Fruit fly (Drosophila melanogaster): ENCODE data around the gene Fntb.

Gene Fntb

DNA sequence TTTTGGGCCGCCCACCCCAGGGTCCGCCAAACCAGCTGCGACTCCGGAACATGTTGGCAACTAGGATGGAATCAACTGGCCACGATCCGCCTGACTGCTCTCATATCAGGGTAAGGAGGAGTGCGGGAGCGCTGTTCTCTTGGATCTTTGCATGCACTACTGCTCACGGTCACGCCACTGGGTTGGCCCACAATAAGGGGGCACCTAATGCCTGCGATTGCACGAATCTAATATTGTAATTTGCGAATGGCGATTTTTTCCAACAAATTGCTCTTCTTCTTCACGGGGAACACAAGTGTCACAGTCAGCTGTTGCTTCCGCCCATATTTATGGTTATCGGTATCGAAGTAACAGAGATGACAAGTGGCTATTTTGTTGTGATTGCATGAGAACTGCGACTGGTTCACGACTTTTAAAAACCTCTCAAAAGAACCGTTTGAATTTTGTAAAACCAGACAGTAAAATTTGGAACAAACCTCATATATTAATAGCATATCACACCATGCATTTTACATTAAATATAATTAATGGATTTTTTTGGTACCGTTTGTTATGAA lies 8.6 kb downstream of the Fntb start, which contains the start of gene ema (continued):
- no peak for TF ChIP-seq z (GFP tag; IDR thresholded peaks at IDR 0.05)
- no peak for TF ChIP-seq pnt (GFP tag; optimal IDR thresholded peaks at IDR 0.05)
- TF ChIP-seq zfh1 (GFP tag; IDR thresholded peaks at IDR 0.05): no peak
- no peak for TF ChIP-seq Doc3 (GFP tag; IDR thresholded peaks at IDR 0.05; ENCODE audit: partially characterized antibody)
- peak; percentile 64 for TF ChIP-seq Myb (GFP tag; optimal IDR thresholded peaks at IDR 0.05)
- TF ChIP-seq CG1647 (GFP tag; optimal IDR thresholded peaks at IDR 0.05): no peak
- TF ChIP-seq chinmo (GFP tag; IDR thresholded peaks at IDR 0.05; ENCODE audit: partially characterized antibody): no peak
- no peak for TF ChIP-seq CG6813 (GFP tag; optimal IDR thresholded peaks at IDR 0.05)
- no peak for TF ChIP-seq CG4854 (GFP tag; optimal IDR thresholded peaks at IDR 0.05)
- TF ChIP-seq bsh (GFP tag; optimal IDR thresholded peaks at IDR 0.05): no peak
- no peak for TF ChIP-seq p53 (GFP tag; optimal IDR thresholded peaks at IDR 0.05)
- no peak for TF ChIP-seq ewg (GFP tag; optimal IDR thresholded peaks at IDR 0.05)
- TF ChIP-seq nerfin-1 (tag; optimal IDR thresholded peaks at IDR 0.05): peak; percentile 4
- TF ChIP-seq CG2202 (tag; optimal IDR thresholded peaks at IDR 0.05): no peak
- peak; percentile 81 for TF ChIP-seq sens (GFP tag)
- no peak for TF ChIP-seq CG13894 (tag; optimal IDR thresholded peaks at IDR 0.05)
- TF ChIP-seq Kr (GFP tag; optimal IDR thresholded peaks at IDR 0.05): no peak
- TF ChIP-seq dati (GFP tag; IDR thresholded peaks at IDR 0.05): no peak
- no peak for TF ChIP-seq CG15696 (tag; optimal IDR thresholded peaks at IDR 0.05)
- TF ChIP-seq CG1792 (GFP tag; optimal IDR thresholded peaks at IDR 0.05): no peak
- no peak for TF ChIP-seq cad (GFP tag; optimal IDR thresholded peaks at IDR 0.05)
- TF ChIP-seq CG2120 (GFP tag; optimal IDR thresholded peaks at IDR 0.05): peak; percentile 62
- TF ChIP-seq Chrac-16 (GFP tag; optimal IDR thresholded peaks at IDR 0.05): peak; percentile 22
- TF ChIP-seq CG6175 (GFP tag; IDR thresholded peaks at IDR 0.05): no peak
- no peak for TF ChIP-seq HLH54F (GFP tag; optimal IDR thresholded peaks at IDR 0.05)
- TF ChIP-seq ssp (GFP tag; IDR thresholded peaks at IDR 0.05): no peak
- no peak for TF ChIP-seq run (tag; optimal IDR thresholded peaks at IDR 0.05)
- peak; percentile 59 for TF ChIP-seq CG9932 (GFP tag; IDR thresholded peaks at IDR 0.05)
- TF ChIP-seq Dfd (GFP tag; optimal IDR thresholded peaks at IDR 0.05): no peak
- no peak for TF ChIP-seq CG31388 (GFP tag; optimal IDR thresholded peaks at IDR 0.05)
- no peak for TF ChIP-seq Drgx (GFP tag; IDR thresholded peaks at IDR 0.05)
- no peak; the same call in 1 of the 2 replicates for TF ChIP-seq tna (GFP tag; IDR thresholded peaks at IDR 0.05; ENCODE audit: partially characterized antibody)
- no peak for TF ChIP-seq fd102C (GFP tag; optimal IDR thresholded peaks at IDR 0.05)
- no peak for TF ChIP-seq CG9727 (GFP tag; optimal IDR thresholded peaks at IDR 0.05)
- TF ChIP-seq CG7271 (tag; optimal IDR thresholded peaks at IDR 0.05): no peak
- TF ChIP-seq CG10274 (GFP tag; optimal IDR thresholded peaks at IDR 0.05): no peak
- no peak for TF ChIP-seq gro (GFP tag; optimal IDR thresholded peaks at IDR 0.05)
- TF ChIP-seq Deaf1 (tag; optimal IDR thresholded peaks at IDR 0.05): no peak
- TF ChIP-seq br (optimal IDR thresholded peaks at IDR 0.05): no peak
- peak; percentile 39; the same call in 1 of the 3 replicates for TF ChIP-seq Opbp (GFP tag; IDR thresholded peaks at IDR 0.05; ENCODE audit: partially characterized antibody)
- 0 out of 2 replicates have a peak, but pooled peaks have one; percentile 10 for TF ChIP-seq CG2129 (GFP tag; IDR thresholded peaks at IDR 0.05; ENCODE audit: partially characterized antibody)
- no peak for TF ChIP-seq CG12104 (GFP tag; optimal IDR thresholded peaks at IDR 0.05)
- TF ChIP-seq CG17612 (GFP tag; IDR thresholded peaks at IDR 0.05): no peak
- TF ChIP-seq Dbx (GFP tag; IDR thresholded peaks at IDR 0.05): 0 out of 3 replicates have a peak, but pooled peaks have one; percentile 38
- TF ChIP-seq CG10431 (GFP tag; optimal IDR thresholded peaks at IDR 0.05): peak; percentile 51
- 0 out of 2 replicates have a peak, but pooled peaks have one; percentile 40 for TF ChIP-seq vvl (GFP tag; IDR thresholded peaks at IDR 0.05)
- peak; percentile 23 for TF ChIP-seq CHES-1-like (GFP tag; optimal IDR thresholded peaks at IDR 0.05)
- TF ChIP-seq crp (GFP tag; optimal IDR thresholded peaks at IDR 0.05): peak; percentile 54 to 95
- no peak for TF ChIP-seq sc (optimal IDR thresholded peaks at IDR 0.05)
- no peak for TF ChIP-seq sc (GFP tag; optimal IDR thresholded peaks at IDR 0.05)
- TF ChIP-seq sd (tag; optimal IDR thresholded peaks at IDR 0.05): no peak

Measured in whole organism, embryonic.